Worm (Caenorhabditis elegans) whole organism, L1 larva: ENCODE results near the gene C26E6.1.
"Not testable (repeated sequence)": the region's sequence is repeated elsewhere in the genome, so short reads cannot be mapped to it uniquely, and the experiment has no call there.

Experiments used
- ama-1 ChIP-seq: fragments of 150-350 bp; optimal IDR thresholded peaks from 2 replicates; lab custom pipeline; 2014
- lin-39 ChIP-seq: fragments of 150-350 bp; optimal IDR thresholded peaks from 2 replicates; lab custom pipeline; 2014; ENCODE audit warnings: missing biosample characterization, missing genetic modification reagents, missing genetic modification characterization

ce11 chrIII:4922020-4922419 lies 34.6 kb upstream of the C26E6.1 start, which contains the start of gene mmab-1:
- not testable (repeated sequence) for TF ChIP-seq ama-1 (lab: Kevin White, UChicago); lin-39 (tag; lab: Kevin White, UChicago)
